Fruit fly (Drosophila melanogaster) whole organism, embryonic: ENCODE results near the gene CG5697.

ENCODE experiments used
- Awh ChIP-seq: fragments of 200-800 bp; sonication (Bioruptor generic); IDR thresholded peaks from 2 replicates; pipeline ENCODE4, ENCODE4 v1.3.6; 2022; ENCODE audit warnings: missing biosample characterization, missing genetic modification characterization
- CG11695 ChIP-seq: fragments of 200-800 bp; sonication (Bioruptor generic); IDR thresholded peaks from 3 replicates; pipeline ENCODE4 v1.3.6; 2022; ENCODE audit warnings: missing biosample characterization, missing genetic modification characterization
- CG12391 ChIP-seq: fragments of 200-800 bp; sonication (Bioruptor generic); optimal IDR thresholded peaks from 3 replicates; lab custom pipeline; 2018; ENCODE audit warnings: missing biosample characterization, mild to moderate bottlenecking, missing genetic modification characterization, moderate library complexity
- CG12942 ChIP-seq: fragments of 200-800 bp; sonication (Bioruptor generic); optimal IDR thresholded peaks from 3 replicates; lab custom pipeline; 2016; ENCODE audit warnings: missing biosample characterization, missing genetic modification characterization
- CG13894 ChIP-seq: fragments of 200-800 bp; sonication (Bioruptor generic); optimal IDR thresholded peaks from 3 replicates; lab custom pipeline; 2018; ENCODE audit warnings: missing biosample characterization, mild to moderate bottlenecking, missing genetic modification characterization, moderate library complexity
- CG14014 ChIP-seq: fragments of 200-800 bp; sonication (Bioruptor generic); IDR thresholded peaks from 2 replicates; pipeline ENCODE4 v1.3.6; 2022; ENCODE audit warnings: missing biosample characterization, missing genetic modification characterization
- CG15601 ChIP-seq: fragments of 200-800 bp; sonication (Bioruptor generic); optimal IDR thresholded peaks from 3 replicates; lab custom pipeline; 2019; ENCODE audit warnings: missing biosample characterization, mild to moderate bottlenecking, missing genetic modification characterization, moderate library complexity
- CG1647 ChIP-seq: fragments of 200-800 bp; sonication (Bioruptor generic); optimal IDR thresholded peaks from 3 replicates; lab custom pipeline; 2016; ENCODE audit warnings: missing biosample characterization, missing genetic modification characterization
- CG17829 ChIP-seq: fragments of 200-800 bp; optimal IDR thresholded peaks from 2 replicates; lab custom pipeline; 2019; ENCODE audit warnings: missing biosample characterization, mild to moderate bottlenecking, missing genetic modification characterization, moderate library complexity
- CG18011 ChIP-seq: fragments of 200-800 bp; sonication (Bioruptor generic); optimal IDR thresholded peaks from 2 replicates; lab custom pipeline; 2017; ENCODE audit warnings: missing biosample characterization, missing genetic modification characterization, mild to moderate bottlenecking, moderate library complexity, missing genotype
- CG18599 ChIP-seq: fragments of 200-800 bp; sonication (Bioruptor generic); optimal IDR thresholded peaks from 3 replicates; lab custom pipeline; 2017; ENCODE audit warnings: missing biosample characterization, missing genetic modification characterization, mild to moderate bottlenecking, moderate library complexity, missing genetic modification reagents
- CG2129 ChIP-seq: fragments of 200-800 bp; sonication (Bioruptor generic); IDR thresholded peaks from 2 replicates; pipeline ENCODE4 v1.3.6; 2022; ENCODE audit warnings: missing biosample characterization, missing genetic modification characterization; ENCODE audit not compliant: partially characterized antibody
- CG2199 ChIP-seq: fragments of 200-800 bp; sonication (Bioruptor generic); IDR thresholded peaks from 3 replicates; pipeline ENCODE4 v1.3.6; 2022; ENCODE audit warnings: missing biosample characterization, missing genetic modification characterization
- CG6765 ChIP-seq: fragments of 200-800 bp; sonication (Bioruptor generic); optimal IDR thresholded peaks from 3 replicates; lab custom pipeline; 2017; ENCODE audit warnings: missing biosample characterization, mild to moderate bottlenecking, missing genetic modification characterization
- CHES-1-like ChIP-seq: fragments of 200-800 bp; sonication (Bioruptor generic); optimal IDR thresholded peaks from 2 replicates; lab custom pipeline; 2016; ENCODE audit warnings: missing biosample characterization, missing genetic modification characterization
- CoRest ChIP-seq: fragments of 200-800 bp; sonication (Bioruptor generic); optimal IDR thresholded peaks from 3 replicates; lab custom pipeline; 2018; ENCODE audit warnings: missing biosample characterization, mild to moderate bottlenecking, missing genetic modification characterization, moderate library complexity
- Dll ChIP-seq: fragments of 200-800 bp; sonication (Bioruptor generic); IDR thresholded peaks from 4 replicates; pipeline ENCODE4 v1.3.6; 2022; ENCODE audit warnings: missing biosample characterization, missing genetic modification characterization; ENCODE audit not compliant: partially characterized antibody
- Eip74EF ChIP-seq, 2 experiments: fragments of 200-800 bp in 1 of 2; fragments of >200 bp in 1 of 2; sonication (Bioruptor generic) in 1 of 2; optimal IDR thresholded peaks; 2 replicates each; lab custom pipeline; 2017 to 2019; ENCODE audit warnings: missing biosample characterization in 2 of 2, missing genetic modification characterization in 2 of 2, mild to moderate bottlenecking in 1 of 2, moderate library complexity in 1 of 2
- Elba2 ChIP-seq: fragments of 200-800 bp; sonication (Bioruptor generic); optimal IDR thresholded peaks from 3 replicates; lab custom pipeline; 2016; ENCODE audit warnings: missing biosample characterization, missing genetic modification characterization
- Fer1 ChIP-seq: fragments of 200-800 bp; sonication (Bioruptor generic); optimal IDR thresholded peaks from 2 replicates; lab custom pipeline; 2017; ENCODE audit warnings: missing biosample characterization, mild to moderate bottlenecking, missing genetic modification characterization
- MTF-1 ChIP-seq: fragments of 200-800 bp; sonication (Bioruptor generic); optimal IDR thresholded peaks from 2 replicates; lab custom pipeline; 2018; ENCODE audit warnings: missing biosample characterization, mild to moderate bottlenecking, missing genetic modification characterization, borderline replicate concordance
- Mes4 ChIP-seq: fragments of 200-800 bp; sonication (Bioruptor generic); optimal IDR thresholded peaks from 2 replicates; lab custom pipeline; 2016; ENCODE audit warnings: missing biosample characterization, missing genetic modification characterization
- Pdp1 ChIP-seq, 2 experiments: fragments of 200-800 bp; sonication (Bioruptor generic); optimal IDR thresholded peaks; 3 replicates each; lab custom pipeline; 2016; ENCODE audit warnings: missing biosample characterization in 2 of 2, missing genetic modification characterization in 2 of 2, mild to moderate bottlenecking in 1 of 2, moderate library complexity in 1 of 2
- bigmax ChIP-seq: fragments of 200-800 bp; sonication (Bioruptor generic); optimal IDR thresholded peaks from 2 replicates; lab custom pipeline; 2018; ENCODE audit warnings: missing biosample characterization, mild to moderate bottlenecking, missing genetic modification characterization
- cato ChIP-seq: fragments of 200-800 bp; sonication (Bioruptor generic); optimal IDR thresholded peaks from 2 replicates; lab custom pipeline; 2016; ENCODE audit warnings: missing biosample characterization, missing genetic modification characterization, borderline replicate concordance
- chif ChIP-seq, 2 experiments: fragments of 200-800 bp; sonication (Bioruptor generic); optimal IDR thresholded peaks; 3 replicates each; lab custom pipeline; 2016; ENCODE audit warnings: missing biosample characterization in 2 of 2, missing genetic modification characterization in 2 of 2
- en ChIP-seq: fragments of 200-800 bp; sonication (Bioruptor generic); optimal IDR thresholded peaks from 2 replicates; lab custom pipeline; 2016; ENCODE audit warnings: missing biosample characterization, missing genetic modification characterization
- ftz-f1 ChIP-seq: fragments of 200-800 bp; sonication (Bioruptor generic); optimal IDR thresholded peaks from 2 replicates; lab custom pipeline; 2016; ENCODE audit warnings: missing biosample characterization, missing genetic modification characterization
- fu2 ChIP-seq: fragments of 200-800 bp; sonication (Bioruptor generic); optimal IDR thresholded peaks from 2 replicates; lab custom pipeline; 2016; ENCODE audit warnings: missing biosample characterization, missing genetic modification characterization
- hb ChIP-seq: fragments of 200-800 bp; sonication (Bioruptor generic); IDR thresholded peaks from 3 replicates; pipeline ENCODE4 v1.3.6; 2022; ENCODE audit warnings: missing biosample characterization, missing genetic modification characterization; ENCODE audit not compliant: partially characterized antibody
- hkb ChIP-seq, 2 experiments: fragments of 200-800 bp in 1 of 2; fragments of >200 bp in 1 of 2; sonication (Bioruptor generic) in 1 of 2; IDR thresholded peaks in 1 of 2; optimal IDR thresholded peaks in 1 of 2; 2 replicates each; pipeline versions ENCODE4 v1.3.6 to Lab custom; 2017 to 2022; ENCODE audit warnings: missing biosample characterization in 1 of 2, missing genetic modification characterization in 1 of 2
- lab ChIP-seq: fragments of 200-800 bp; sonication (Bioruptor generic); optimal IDR thresholded peaks from 3 replicates; lab custom pipeline; 2017; ENCODE audit warnings: missing biosample characterization, missing genetic modification characterization, mild to moderate bottlenecking, moderate library complexity, missing genetic modification reagents
- lmd ChIP-seq: fragments of 200-800 bp; sonication (Bioruptor generic); IDR thresholded peaks from 2 replicates; pipeline ENCODE4 v1.3.6; 2022; ENCODE audit warnings: missing biosample characterization, missing genetic modification characterization
- mirr ChIP-seq: fragments of 200-800 bp; sonication (Bioruptor generic); optimal IDR thresholded peaks from 3 replicates; lab custom pipeline; 2018; ENCODE audit warnings: missing biosample characterization, mild to moderate bottlenecking, missing genetic modification characterization
- mld ChIP-seq: fragments of 200-800 bp; sonication (Bioruptor generic); IDR thresholded peaks from 3 replicates; pipeline ENCODE4 v1.3.6; 2022; ENCODE audit warnings: missing biosample characterization, missing genetic modification characterization; ENCODE audit not compliant: partially characterized antibody
- pita ChIP-seq: fragments of 200-800 bp; sonication (Bioruptor generic); optimal IDR thresholded peaks from 2 replicates; lab custom pipeline; 2017; ENCODE audit warnings: missing biosample characterization, mild to moderate bottlenecking, missing genetic modification characterization
- schlank ChIP-seq: fragments of 200-800 bp; sonication (Bioruptor generic); optimal IDR thresholded peaks from 2 replicates; lab custom pipeline; 2018; ENCODE audit warnings: missing biosample characterization, mild to moderate bottlenecking, missing genetic modification characterization
- sens ChIP-seq: fragments of 200-800 bp; sonication (Bioruptor generic); peaks from one replicate; lab custom pipeline; 2016; ENCODE audit warnings: missing biosample characterization, missing genetic modification characterization
- sob ChIP-seq: fragments of 200-800 bp; sonication (Bioruptor generic); IDR thresholded peaks from 2 replicates; pipeline ENCODE4 v1.3.6; 2022; ENCODE audit warnings: missing biosample characterization, missing genetic modification characterization
- ttk ChIP-seq: fragments of 200-800 bp; sonication (Bioruptor generic); IDR thresholded peaks from 2 replicates; pipeline ENCODE4 v2.1.2; 2022; ENCODE audit warnings: missing biosample characterization, missing genetic modification characterization

The CG5697 gene

dm6 chr3R:21015636-21016035 lies at the start of gene CG5697 (continued):
- no peak for TF ChIP-seq ftz-f1 (GFP tag; lab: Kevin White, UChicago)
- TF ChIP-seq CG1647, result no peak
- no peak for TF ChIP-seq lmd (GFP tag; lab: Robert Waterston, UW)
- no peak for TF ChIP-seq fu2 (GFP tag; lab: Kevin White, UChicago)
- TF ChIP-seq pita (GFP tag; lab: Kevin White, UChicago), result no peak
- TF ChIP-seq Mes4, result no peak
- TF ChIP-seq CG6765, result no peak
- peak; percentile 7 for TF ChIP-seq Fer1
- TF ChIP-seq lab (GFP tag; lab: Kevin White, UChicago), result peak; percentile 41
- TF ChIP-seq mirr (GFP tag; lab: Kevin White, UChicago), result no peak
- TF ChIP-seq CG2129 (GFP tag; lab: Robert Waterston, UW), result no peak
- TF ChIP-seq hkb (optimal IDR thresholded peaks at IDR 0.05; lab: Kevin White, UChicago), result no peak
- peak; percentile 35 for TF ChIP-seq hkb (GFP tag; IDR thresholded peaks at IDR 0.05; lab: Robert Waterston, UW)
- TF ChIP-seq CG17829 (tag; lab: Kevin White, UChicago), result no peak
- TF ChIP-seq ttk (GFP tag; lab: Robert Waterston, UW), result no peak
- no peak for TF ChIP-seq Dll (GFP tag; lab: Robert Waterston, UW)
- TF ChIP-seq cato, result no peak
- no peak for TF ChIP-seq Eip74EF (GFP tag; optimal IDR thresholded peaks at IDR 0.05; lab: Kevin White, UChicago)
- TF ChIP-seq CG12391 (tag; lab: Kevin White, UChicago), result no peak
- 0 out of 2 replicates have a peak, but pooled peaks have one; percentile 18 for TF ChIP-seq Awh (GFP tag; lab: Robert Waterston, UW)
- TF ChIP-seq CG13894 (tag; lab: Kevin White, UChicago), result no peak
- TF ChIP-seq CG2199 (GFP tag; lab: Robert Waterston, UW), result no peak
- TF ChIP-seq bigmax (GFP tag; lab: Kevin White, UChicago), result no peak
- no peak for TF ChIP-seq CG18011 (GFP tag; lab: Kevin White, UChicago)
- peak; percentile 29; the same call in 1 of the 2 replicates for TF ChIP-seq sob
- TF ChIP-seq Elba2 (GFP tag; lab: Kevin White, UChicago), result no peak
- peak; percentile 5 for TF ChIP-seq CG18599 (GFP tag; lab: Kevin White, UChicago)
- no peak for TF ChIP-seq CoRest (tag; lab: Kevin White, UChicago)
- no peak for TF ChIP-seq CHES-1-like
- no peak for TF ChIP-seq mld (GFP tag; lab: Robert Waterston, UW)
- TF ChIP-seq chif (GFP tag; optimal IDR thresholded peaks at IDR 0.05; lab: Kevin White, UChicago), result no peak
- peak in 1 of 2 experiments; percentile 84 for TF ChIP-seq Pdp1 (GFP tag; optimal IDR thresholded peaks at IDR 0.05; lab: Kevin White, UChicago)
- TF ChIP-seq en (GFP tag; lab: Kevin White, UChicago), result no peak
- TF ChIP-seq schlank (tag; lab: Kevin White, UChicago), result no peak
- no peak for TF ChIP-seq CG15601 (tag; lab: Kevin White, UChicago)
- TF ChIP-seq CG12942 (GFP tag; lab: Kevin White, UChicago), result no peak
- peak; percentile 52; the same call in 1 of the 2 replicates for TF ChIP-seq CG14014 (GFP tag; lab: Robert Waterston, UW)
- TF ChIP-seq CG11695 (GFP tag; lab: Robert Waterston, UW), result 0 out of 3 replicates have a peak, but pooled peaks have one; percentile 16
- peak; percentile 24 for TF ChIP-seq MTF-1 (GFP tag; lab: Kevin White, UChicago)
- no peak for TF ChIP-seq hb (GFP tag; lab: Robert Waterston, UW)
- peak; percentile 63 for TF ChIP-seq sens
